Worm (Caenorhabditis elegans) whole organism, L4/young adult: ENCODE results near the gene T05A7.12.

Source experiments
- W03F9.2 ChIP-seq: fragments of 150-350 bp; optimal IDR thresholded peaks from 2 replicates; lab custom pipeline; 2014; ENCODE audit warnings: missing biosample characterization, missing genetic modification characterization
- dao-5 ChIP-seq: sonication (generic microtip); optimal IDR thresholded peaks from 2 replicates; lab custom pipeline; 2016; ENCODE audit warnings: missing genotype, missing genetic modification characterization, moderate library complexity, missing compliant biosample characterization
- him-1 ChIP-seq: sonication (generic microtip); optimal IDR thresholded peaks from 2 replicates; lab custom pipeline; 2016; ENCODE audit warnings: missing genotype, missing genetic modification reagents, missing genetic modification characterization, missing compliant biosample characterization

DNA sequence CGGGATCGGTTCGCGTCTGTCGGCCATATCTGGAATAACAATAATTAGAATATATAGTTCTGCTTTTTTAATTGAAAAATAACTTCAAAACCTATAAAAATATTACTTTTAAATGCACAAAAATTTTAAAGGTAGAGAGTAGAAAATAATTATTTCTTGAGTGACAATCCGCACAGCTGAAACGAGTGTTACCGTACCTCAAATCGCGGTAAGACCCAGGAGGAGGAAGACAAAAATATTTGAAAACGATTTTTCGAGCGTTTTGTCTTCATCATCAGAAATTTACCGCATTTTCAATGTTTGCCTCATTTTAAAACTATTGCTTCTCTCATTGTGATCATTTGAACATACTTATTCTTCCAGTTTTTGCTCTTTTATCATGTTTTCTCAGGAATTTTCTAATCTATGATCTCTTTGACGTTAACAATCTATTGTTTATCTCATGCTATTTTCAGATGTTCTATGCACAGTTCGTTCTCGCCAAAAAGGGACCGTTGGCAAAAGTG, 35.2 kb upstream of the T05A7.12 start, which contains the start of the genes rpn-5 and scc-1:
- TF ChIP-seq him-1 (tag; lab: Kevin White, UChicago) (no peak), dao-5 (tag; lab: Kevin White, UChicago) (no peak), W03F9.2 (peak; percentile 61)
